Worm (Caenorhabditis elegans): ENCODE data around the gene ZK596.2.

The ZK596.2 gene

ce11 chrIV:10935853-10936491 is 26.9 kb upstream of the ZK596.2 start, which contains the start of gene lgg-2:
Gene lgg-2 (minus strand): TSS chrIV:10935903.
- peak; percentile 82 for TF ChIP-seq ceh-39 (tag; optimal IDR thresholded peaks at IDR 0.05)
- peak; percentile 45 for TF ChIP-seq blmp-1 (tag; optimal IDR thresholded peaks at IDR 0.05)
- no peak for TF ChIP-seq M03D4.4 (tag; optimal IDR thresholded peaks at IDR 0.05)
- no peak for TF ChIP-seq ceh-83 (GFP tag; optimal IDR thresholded peaks at IDR 0.05)
- TF ChIP-seq unc-39 (tag; optimal IDR thresholded peaks at IDR 0.05), result no peak
- peak; percentile 35 for TF ChIP-seq mls-2 (tag; optimal IDR thresholded peaks at IDR 0.05)
- TF ChIP-seq unc-62 (GFP tag; optimal IDR thresholded peaks at IDR 0.05), result peak; percentile 86
- peak; percentile 27 for TF ChIP-seq lin-32 (GFP tag; optimal IDR thresholded peaks at IDR 0.05)
- TF ChIP-seq ces-1 (GFP tag; optimal IDR thresholded peaks at IDR 0.05), result peak; percentile 70
- TF ChIP-seq mep-1 (tag; optimal IDR thresholded peaks at IDR 0.05), result peak; percentile 68
- peak; percentile 85 for TF ChIP-seq hlh-1 (tag; optimal IDR thresholded peaks at IDR 0.05)
- TF ChIP-seq ztf-11 (tag; optimal IDR thresholded peaks at IDR 0.05), result peak; percentile 49
- no peak for TF ChIP-seq ceh-43 (GFP tag; optimal IDR thresholded peaks at IDR 0.05)
- TF ChIP-seq ham-2 (GFP tag; optimal IDR thresholded peaks at IDR 0.05), result peak; percentile 76
- TF ChIP-seq lin-13 (tag; optimal IDR thresholded peaks at IDR 0.05), result no peak
- TF ChIP-seq nhr-237 (tag; optimal IDR thresholded peaks at IDR 0.05), result peak; percentile 55
- peak; percentile 21 for TF ChIP-seq elt-1 (tag; optimal IDR thresholded peaks at IDR 0.05; ENCODE audit: borderline replicate concordance, insufficient read depth)
- peak; percentile 74 for TF ChIP-seq unc-120 (tag; optimal IDR thresholded peaks at IDR 0.05; ENCODE audit: poor library complexity, severe bottlenecking)
- peak; percentile 50 for TF ChIP-seq cnd-1 (tag; optimal IDR thresholded peaks at IDR 0.05)
- peak; percentile 20 for TF ChIP-seq drap-1 (GFP tag; optimal IDR thresholded peaks at IDR 0.05)
- TF ChIP-seq nhr-12 (tag; optimal IDR thresholded peaks at IDR 0.05), result peak; percentile 53
- no peak for TF ChIP-seq flh-1 (GFP tag; optimal IDR thresholded peaks at IDR 0.05)
- TF ChIP-seq lsy-2 (tag; optimal IDR thresholded peaks at IDR 0.05), result peak; percentile 46
- peak; percentile 45 for TF ChIP-seq pha-4 (tag; optimal IDR thresholded peaks at IDR 0.05)

- TF ChIP-seq unc-120 (tag; optimal IDR thresholded peaks at IDR 0.05; ENCODE audit: poor library complexity, severe bottlenecking) (peak; percentile 73), mls-2 (tag; optimal IDR thresholded peaks at IDR 0.05) (peak; percentile 12), unc-62 (GFP tag; optimal IDR thresholded peaks at IDR 0.05) (peak; percentile 95), nhr-2 (tag; optimal IDR thresholded peaks at IDR 0.05) (peak; percentile 40), bed-3 (GFP tag; optimal IDR thresholded peaks at IDR 0.05) (no peak), snpc-4 (tag; optimal IDR thresholded peaks at IDR 0.05) (no peak), ces-1 (GFP tag; optimal IDR thresholded peaks at IDR 0.05) (peak; percentile 47), lsy-2 (tag; optimal IDR thresholded peaks at IDR 0.05) (peak; percentile 40), nhr-76 (tag; optimal IDR thresholded peaks at IDR 0.05) (no peak), cnd-1 (tag; optimal IDR thresholded peaks at IDR 0.05) (peak; percentile 27), tbx-8 (GFP tag; optimal IDR thresholded peaks at IDR 0.05) (no peak), mab-5 (tag; optimal IDR thresholded peaks at IDR 0.05) (no peak), ceh-39 (tag; optimal IDR thresholded peaks at IDR 0.05) (no peak), hlh-1 (tag; optimal IDR thresholded peaks at IDR 0.05) (peak; percentile 75), sptf-1 (tag; optimal IDR thresholded peaks at IDR 0.05) (peak; percentile 6)
Measured at ce11 chrIV:10935336-10935735, 26.2 kb upstream of the ZK596.2 start.

- TF ChIP-seq elt-3 (tag; optimal IDR thresholded peaks at IDR 0.05), result no peak
- TF ChIP-seq ceh-83 (GFP tag; optimal IDR thresholded peaks at IDR 0.05), result no peak
- TF ChIP-seq nhr-12 (tag; optimal IDR thresholded peaks at IDR 0.05), result no peak
- no peak for TF ChIP-seq ztf-11 (tag; optimal IDR thresholded peaks at IDR 0.05)
Measured at ce11 chrIV:10934786-10935185, 25.7 kb upstream of the ZK596.2 start.

ce11 chrIV:10933777-10934546 is 24.9 kb upstream of the ZK596.2 start:
- TF ChIP-seq sptf-1 (tag; optimal IDR thresholded peaks at IDR 0.05), result no peak
- no peak for TF ChIP-seq nhr-12 (tag; optimal IDR thresholded peaks at IDR 0.05)
- TF ChIP-seq cnd-1 (tag; optimal IDR thresholded peaks at IDR 0.05), result no peak
